Worm (Caenorhabditis elegans): ENCODE results near the gene T22B7.8.
A peak's percentile ranks its signal among the peaks of the same experiment; 100 is the strongest.

T22B7.8 gene

DNA sequence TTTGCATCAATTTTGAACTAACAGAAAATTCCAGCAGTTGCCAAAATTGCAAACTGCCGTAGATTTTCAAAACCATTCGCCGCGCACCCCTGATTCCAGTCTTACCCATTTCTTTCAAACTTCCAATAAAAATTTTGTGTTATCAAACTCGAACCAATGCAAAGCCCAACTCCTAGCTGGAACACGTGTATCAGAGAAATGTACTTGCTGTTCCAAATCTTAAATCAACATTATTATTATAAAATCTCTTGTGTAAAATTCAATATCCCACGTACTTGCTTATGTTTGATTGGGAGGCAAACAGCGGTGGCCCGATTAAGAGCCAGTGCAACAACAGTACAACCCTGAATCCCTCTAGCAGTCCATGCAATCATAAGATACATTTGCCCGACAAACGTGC lies 12.4 kb downstream of the T22B7.8 start:
- TF ChIP-seq nfya-1 (tag; optimal IDR thresholded peaks at IDR 0.05), result no peak
- TF ChIP-seq C08G9.2 (tag; optimal IDR thresholded peaks at IDR 0.05), result no peak
- TF ChIP-seq fax-1 (tag; optimal IDR thresholded peaks at IDR 0.05), result no peak
- TF ChIP-seq dve-1 (tag; optimal IDR thresholded peaks at IDR 0.05), result no peak
- no peak for TF ChIP-seq unc-3 (GFP tag; conservative IDR thresholded peaks at IDR 0.05)
- TF ChIP-seq unc-3 (tag; optimal IDR thresholded peaks at IDR 0.05), result no peak
- TF ChIP-seq eyg-1 (tag; optimal IDR thresholded peaks at IDR 0.05), result no peak
- no peak for TF ChIP-seq mec-3 (tag; optimal IDR thresholded peaks at IDR 0.05; ENCODE audit: borderline replicate concordance)
- no peak for TF ChIP-seq zip-5 (tag; optimal IDR thresholded peaks at IDR 0.05)
- no peak for TF ChIP-seq ceh-6 (GFP tag; optimal IDR thresholded peaks at IDR 0.05)
- no peak for TF ChIP-seq Y22D7AL.16 (tag; optimal IDR thresholded peaks at IDR 0.05)

DNA sequence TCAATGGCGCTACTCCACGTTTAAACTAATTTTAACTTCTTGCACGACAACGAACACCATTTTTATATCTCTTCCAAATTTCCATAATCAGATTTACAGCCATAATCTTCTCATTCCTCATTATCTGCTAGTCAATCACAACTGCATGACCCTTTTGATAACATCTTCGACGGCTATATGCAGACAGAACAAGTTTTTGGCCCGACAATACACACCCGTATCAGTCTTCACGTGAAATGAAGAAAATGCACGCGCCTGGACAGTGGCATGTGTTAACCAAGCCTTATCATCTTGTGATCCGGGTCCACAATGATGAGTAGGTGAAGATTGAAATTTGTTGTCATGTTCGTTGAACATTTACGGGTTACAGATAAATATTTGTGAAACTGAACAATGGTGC lies 13.9 kb downstream of the T22B7.8 start:
- TF ChIP-seq elt-2 (tag; optimal IDR thresholded peaks at IDR 0.05) (peak; percentile 15), hlh-6 (tag; optimal IDR thresholded peaks at IDR 0.05) (no peak)

DNA sequence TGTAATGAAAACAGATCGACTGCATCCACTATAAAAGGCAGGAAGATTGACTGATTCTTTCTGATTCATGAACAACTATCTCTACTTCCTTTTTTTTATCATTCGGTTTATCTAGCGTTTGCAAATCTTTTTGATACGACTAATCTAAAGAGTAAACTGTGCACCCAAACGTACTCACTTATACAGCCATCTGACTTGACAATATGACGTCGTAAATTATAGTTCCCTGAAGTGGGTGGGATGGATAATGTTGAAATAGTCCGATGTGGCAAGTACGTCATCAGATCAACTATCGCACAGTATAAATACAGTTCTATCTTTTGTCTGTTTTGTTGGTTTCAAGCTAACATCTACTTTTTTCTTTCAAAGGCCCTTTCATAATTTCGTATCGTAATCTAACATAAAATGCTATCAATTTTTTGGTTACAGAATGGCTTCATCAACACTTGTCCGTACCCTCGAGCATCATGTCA lies 15.3 kb downstream of the T22B7.8 start, which contains the start of gene T22B7.3:
TSS of gene T22B7.3 (plus strand) at position 423 of the 473 bp plus-strand sequence.
- TF ChIP-seq nfya-1 (tag; optimal IDR thresholded peaks at IDR 0.05) (no peak), pha-2 (tag; optimal IDR thresholded peaks at IDR 0.05) (no peak)

DNA sequence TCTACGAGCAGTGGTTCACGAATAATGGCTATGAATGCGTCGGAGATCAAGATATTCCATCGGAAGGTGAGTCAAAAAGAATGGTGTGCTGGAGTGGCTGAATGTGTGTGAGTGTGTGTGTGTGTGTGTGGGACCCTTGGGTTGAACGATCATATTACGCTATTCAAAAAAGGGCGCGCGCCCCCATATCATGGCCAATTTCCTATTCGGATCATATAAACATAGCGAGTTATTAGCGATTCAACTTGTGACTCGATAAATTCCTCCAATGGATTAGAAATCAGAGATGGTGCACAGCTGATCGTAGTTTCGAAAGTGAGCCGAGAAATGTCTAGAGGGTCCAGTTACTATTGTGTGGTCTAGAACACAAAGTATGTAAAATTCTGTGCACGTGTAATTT lies 16.2 kb downstream of the T22B7.8 start, which contains the start of gene srv-7:
TSS of gene srv-7 (minus strand) at position 101 of the 400 bp plus-strand sequence.
- no peak for TF ChIP-seq unc-55 (GFP tag; optimal IDR thresholded peaks at IDR 0.05)
- TF ChIP-seq eyg-1 (tag; optimal IDR thresholded peaks at IDR 0.05), result no peak
- TF ChIP-seq elt-4 (tag; optimal IDR thresholded peaks at IDR 0.05), result no peak

DNA sequence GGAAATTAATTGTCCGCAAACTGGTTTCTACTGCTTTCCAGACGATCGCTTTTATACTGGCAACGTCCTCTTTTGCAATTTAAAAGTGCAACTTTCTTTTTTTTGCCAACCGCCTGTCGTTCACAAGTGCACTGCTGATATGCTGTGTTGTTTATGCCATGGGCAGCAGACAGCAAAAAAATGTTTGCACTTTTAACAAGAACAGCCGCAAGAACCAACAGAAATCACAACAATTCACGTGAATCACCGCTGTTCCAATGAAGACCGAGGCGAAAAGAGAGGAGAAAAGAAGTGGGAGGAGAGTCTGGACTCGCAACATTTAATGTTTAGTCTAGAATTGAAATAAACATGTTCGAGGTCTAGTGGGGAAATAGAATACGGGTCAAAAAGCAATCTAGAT lies 22.1 kb downstream of the T22B7.8 start, which contains the start of gene T22B7.7:
TSS of gene T22B7.7 (minus strand) at position 262 of the 400 bp plus-strand sequence.
- TF ChIP-seq gmeb-2 (tag; optimal IDR thresholded peaks at IDR 0.05) (no peak), hlh-6 (tag; optimal IDR thresholded peaks at IDR 0.05) (no peak), ceh-2 (tag; optimal IDR thresholded peaks at IDR 0.05) (no peak)

DNA sequence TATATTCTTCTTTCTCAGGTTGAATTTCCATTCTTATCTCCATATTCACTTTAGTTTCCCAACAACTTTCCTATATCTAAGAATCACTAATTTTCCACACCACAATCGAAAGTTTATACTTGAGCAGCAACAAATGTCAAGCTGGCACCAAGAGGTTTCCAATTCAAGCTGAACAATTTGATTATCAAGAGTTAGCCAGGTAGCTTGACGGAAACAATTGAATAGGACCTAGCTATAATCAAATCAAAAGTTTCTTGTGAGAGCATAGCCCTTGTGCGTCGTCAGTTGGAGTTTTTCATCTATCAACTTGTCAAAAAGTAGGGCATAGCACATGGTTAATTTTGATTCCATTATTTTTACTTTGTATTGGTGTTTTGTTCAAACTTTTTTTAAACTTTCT lies 23.9 kb downstream of the T22B7.8 start:
- TF ChIP-seq unc-42 (tag; optimal IDR thresholded peaks at IDR 0.05) (peak; percentile 2), tbx-7 (tag; optimal IDR thresholded peaks at IDR 0.05) (no peak)

DNA sequence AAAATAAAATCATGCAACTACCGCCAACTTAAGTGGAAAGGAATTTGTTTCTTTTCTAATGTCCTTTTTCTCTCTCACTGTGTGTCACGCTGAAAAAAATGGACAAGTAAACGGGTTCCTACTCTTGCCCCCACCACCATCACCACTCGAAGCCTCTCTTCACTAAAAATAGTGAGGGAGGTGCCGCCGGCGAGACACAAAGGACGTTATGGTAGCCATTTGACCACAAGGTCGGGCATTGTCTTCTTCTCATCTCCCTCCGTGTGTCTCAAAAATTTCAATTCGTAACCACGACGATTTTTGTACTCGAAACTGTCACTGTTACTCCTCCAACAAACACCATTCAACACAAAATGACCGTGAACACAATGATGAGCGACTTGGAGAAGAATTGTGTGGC lies 27.9 kb downstream of the T22B7.8 start, which contains the start of gene T22B7.22:
TSS of gene T22B7.22 (plus strand) at position 354 of the 400 bp plus-strand sequence.
- no peak for TF ChIP-seq hlh-15 (tag; optimal IDR thresholded peaks at IDR 0.05)
- TF ChIP-seq fax-1 (tag; optimal IDR thresholded peaks at IDR 0.05), result no peak
- no peak for TF ChIP-seq ceh-31 (tag; optimal IDR thresholded peaks at IDR 0.05)
- no peak for TF ChIP-seq pqm-1 (tag; optimal IDR thresholded peaks at IDR 0.05)
- TF ChIP-seq fkh-6 (tag; optimal IDR thresholded peaks at IDR 0.05), result no peak
- TF ChIP-seq ttx-3 (tag; optimal IDR thresholded peaks at IDR 0.05), result no peak
- TF ChIP-seq ceh-22 (tag; optimal IDR thresholded peaks at IDR 0.05), result no peak
- TF ChIP-seq ama-1 (optimal IDR thresholded peaks at IDR 0.05), result no peak
- TF ChIP-seq hlh-8 (tag; optimal IDR thresholded peaks at IDR 0.05), result no peak
- no peak for TF ChIP-seq C08G9.2 (tag; optimal IDR thresholded peaks at IDR 0.05)
- TF ChIP-seq mec-3 (tag; optimal IDR thresholded peaks at IDR 0.05; ENCODE audit: borderline replicate concordance), result no peak
- TF ChIP-seq fkh-10 (GFP tag; optimal IDR thresholded peaks at IDR 0.05), result no peak
- no peak for TF ChIP-seq ceh-48 (tag; optimal IDR thresholded peaks at IDR 0.05)
- TF ChIP-seq unc-86 (tag; optimal IDR thresholded peaks at IDR 0.05), result no peak
- TF ChIP-seq ceh-18 (tag; optimal IDR thresholded peaks at IDR 0.05), result no peak
- no peak for TF ChIP-seq K09A11.1 (tag; optimal IDR thresholded peaks at IDR 0.05; ENCODE audit: insufficient read depth)

Measured in whole organism, late embryonic.